Worm (Caenorhabditis elegans): Measurements from ENCODE around the gene miga-1.

The miga-1 gene

ce11 chrV:12427826-12428225, 27.2 kb upstream of the miga-1 start:
- no peak for TF ChIP-seq unc-62 (GFP tag; optimal IDR thresholded peaks at IDR 0.05)
- no peak for TF ChIP-seq elt-3 (tag; optimal IDR thresholded peaks at IDR 0.05)
- TF ChIP-seq pqm-1 (tag; optimal IDR thresholded peaks at IDR 0.05) = no peak
- TF ChIP-seq C16A3.4 (tag; optimal IDR thresholded peaks at IDR 0.05) = no peak
- no peak for TF ChIP-seq skn-1 (tag; optimal IDR thresholded peaks at IDR 0.05)
- peak; percentile 70 for TF ChIP-seq pax-3 (tag; optimal IDR thresholded peaks at IDR 0.05)
- TF ChIP-seq dsc-1 (tag; optimal IDR thresholded peaks at IDR 0.05) = peak; percentile 51
- no peak for TF ChIP-seq nhr-20 (tag; optimal IDR thresholded peaks at IDR 0.05)
- TF ChIP-seq nhr-19 (GFP tag; conservative IDR thresholded peaks at IDR 0.05) = no peak
- no peak for TF ChIP-seq C34B4.2 (tag; optimal IDR thresholded peaks at IDR 0.05)
- no peak for TF ChIP-seq lin-39 (tag; optimal IDR thresholded peaks at IDR 0.05)

- TF ChIP-seq lin-14 (GFP tag; optimal IDR thresholded peaks at IDR 0.05) (peak; percentile 48), ztf-11 (tag; optimal IDR thresholded peaks at IDR 0.05) (no peak)
These were observed 20.7 kb upstream of the miga-1 start for ce11 chrV:12421360-12421759.

ce11 chrV:12420843-12421242, 20.2 kb upstream of the miga-1 start, which contains the start of gene C54D10.4:
Gene C54D10.4 (minus strand): TSS chrV:12420943.
- no peak for TF ChIP-seq dsc-1 (tag; optimal IDR thresholded peaks at IDR 0.05)
- TF ChIP-seq snu-23 (GFP tag; optimal IDR thresholded peaks at IDR 0.05) = no peak
- no peak for TF ChIP-seq hlh-4 (tag; optimal IDR thresholded peaks at IDR 0.05)
- no peak for TF ChIP-seq mep-1 (tag; optimal IDR thresholded peaks at IDR 0.05)
- no peak for TF ChIP-seq aly-2 (tag; optimal IDR thresholded peaks at IDR 0.05)
- no peak for TF ChIP-seq hpl-2 (GFP tag; optimal IDR thresholded peaks at IDR 0.05)
- no peak for TF ChIP-seq nhr-85 (tag)
- TF ChIP-seq fkh-10 (GFP tag; optimal IDR thresholded peaks at IDR 0.05) = no peak
- no peak for TF ChIP-seq ces-1 (GFP tag; optimal IDR thresholded peaks at IDR 0.05)
- TF ChIP-seq irx-1 (tag; optimal IDR thresholded peaks at IDR 0.05) = no peak
- no peak for TF ChIP-seq grh-1 (GFP tag; IDR thresholded peaks at IDR 0.05)
- no peak for TF ChIP-seq lin-14 (GFP tag; optimal IDR thresholded peaks at IDR 0.05)
- no peak for TF ChIP-seq ceh-90 (tag; optimal IDR thresholded peaks at IDR 0.05)
- no peak for TF ChIP-seq swsn-7 (tag; optimal IDR thresholded peaks at IDR 0.05)
- TF ChIP-seq C34B4.2 (tag; optimal IDR thresholded peaks at IDR 0.05) = no peak
- no peak for TF ChIP-seq lir-3 (tag; optimal IDR thresholded peaks at IDR 0.05; ENCODE audit: poor library complexity)
- TF ChIP-seq nhr-77 (tag; optimal IDR thresholded peaks at IDR 0.05) = no peak
- no peak for TF ChIP-seq efl-1 (optimal IDR thresholded peaks at IDR 0.05)
- no peak for TF ChIP-seq efl-1 (GFP tag; optimal IDR thresholded peaks at IDR 0.05 in 1 of 2)
- no peak for TF ChIP-seq efl-3 (GFP tag; optimal IDR thresholded peaks at IDR 0.05)

- TF ChIP-seq unc-98 (GFP tag; IDR thresholded peaks at IDR 0.05) (no peak), swsn-7 (tag; optimal IDR thresholded peaks at IDR 0.05) (no peak), nhr-19 (GFP tag; conservative IDR thresholded peaks at IDR 0.05) (no peak), nhr-90 (tag; optimal IDR thresholded peaks at IDR 0.05; ENCODE audit: poor library complexity) (no peak), nhr-28 (tag; optimal IDR thresholded peaks at IDR 0.05) (no peak), nhr-84 (tag; optimal IDR thresholded peaks at IDR 0.05) (no peak), C16A3.4 (tag; optimal IDR thresholded peaks at IDR 0.05) (no peak), tlp-1 (tag; optimal IDR thresholded peaks at IDR 0.05) (no peak), grh-1 (GFP tag; IDR thresholded peaks at IDR 0.05) (no peak), fkh-8 (tag; optimal IDR thresholded peaks at IDR 0.05) (no peak), dpl-1 (GFP tag; optimal IDR thresholded peaks at IDR 0.05) (no peak), sox-4 (tag; optimal IDR thresholded peaks at IDR 0.05) (no peak), efl-1 (optimal IDR thresholded peaks at IDR 0.05) (no peak), efl-1 (GFP tag; optimal IDR thresholded peaks at IDR 0.05 in 1 of 2) (no peak), hlh-17 (GFP tag; optimal IDR thresholded peaks at IDR 0.05; ENCODE audit: borderline replicate concordance) (no peak), Y116A8C.19 (tag; optimal IDR thresholded peaks at IDR 0.05; ENCODE audit: borderline replicate concordance) (no peak), F16B12.6 (tag; optimal IDR thresholded peaks at IDR 0.05) (no peak), nhr-12 (tag; optimal IDR thresholded peaks at IDR 0.05) (no peak), lin-13 (GFP tag; optimal IDR thresholded peaks at IDR 0.05) (no peak), zag-1 (tag; optimal IDR thresholded peaks at IDR 0.05) (no peak), dsc-1 (tag; optimal IDR thresholded peaks at IDR 0.05) (no peak)
These were observed 17.6 kb upstream of the miga-1 start, which contains the start of gene C54D10.3 for ce11 chrV:12418292-12418691. Gene C54D10.3 (plus strand): TSS chrV:12418592.

Data from whole organism, L1 larva.